Worm (Caenorhabditis elegans): Measurements from ENCODE around the gene pgm-2.

Gene pgm-2

DNA sequence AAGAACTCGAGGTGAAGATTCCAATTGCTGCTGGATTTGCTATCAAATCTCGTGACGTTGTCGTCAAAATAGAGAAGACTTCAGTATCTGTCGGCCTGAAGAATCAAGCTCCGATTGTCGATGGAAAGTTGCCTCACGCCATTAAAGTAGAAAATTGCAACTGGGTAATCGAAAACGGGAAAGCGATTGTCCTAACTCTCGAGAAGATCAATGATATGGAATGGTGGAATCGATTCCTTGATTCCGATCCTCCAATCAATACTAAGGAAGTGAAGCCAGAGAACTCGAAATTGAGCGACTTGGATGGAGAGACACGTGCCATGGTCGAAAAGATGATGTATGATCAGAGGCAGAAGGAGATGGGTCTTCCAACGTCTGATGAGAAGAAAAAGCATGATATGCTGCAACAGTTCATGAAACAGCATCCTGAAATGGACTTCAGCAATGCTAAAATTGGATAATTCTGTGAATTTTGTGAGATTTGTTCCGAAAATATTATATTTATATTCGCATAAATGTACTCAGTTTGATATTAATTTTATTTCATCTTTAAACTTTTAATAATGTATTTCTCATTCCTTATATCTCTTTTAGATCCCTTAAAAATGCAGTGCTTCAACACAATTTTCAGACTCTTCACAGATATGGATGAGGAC, 43.0 kb downstream of the pgm-2 start, which contains the start of gene dro-1:
TSS of gene dro-1 (plus strand) at position 606 of the 656 bp plus-strand sequence.
- TF ChIP-seq tbx-2 (tag; optimal IDR thresholded peaks at IDR 0.05) = no peak
- TF ChIP-seq ceh-19 (GFP tag; optimal IDR thresholded peaks at IDR 0.05) = no peak
- TF ChIP-seq fkh-10 (GFP tag; optimal IDR thresholded peaks at IDR 0.05) = no peak
- TF ChIP-seq dmd-4 (tag; optimal IDR thresholded peaks at IDR 0.05; ENCODE audit: borderline replicate concordance) = no peak
- TF ChIP-seq rnt-1 (tag; optimal IDR thresholded peaks at IDR 0.05) = no peak
- no peak for TF ChIP-seq unc-55 (GFP tag; optimal IDR thresholded peaks at IDR 0.05)
- TF ChIP-seq C08G9.2 (tag; optimal IDR thresholded peaks at IDR 0.05) = no peak
- TF ChIP-seq hlh-15 (tag; optimal IDR thresholded peaks at IDR 0.05) = no peak
- no peak for TF ChIP-seq hlh-30 (tag; optimal IDR thresholded peaks at IDR 0.05; ENCODE audit: insufficient read depth)
- TF ChIP-seq pros-1 (tag; optimal IDR thresholded peaks at IDR 0.05) = no peak

DNA sequence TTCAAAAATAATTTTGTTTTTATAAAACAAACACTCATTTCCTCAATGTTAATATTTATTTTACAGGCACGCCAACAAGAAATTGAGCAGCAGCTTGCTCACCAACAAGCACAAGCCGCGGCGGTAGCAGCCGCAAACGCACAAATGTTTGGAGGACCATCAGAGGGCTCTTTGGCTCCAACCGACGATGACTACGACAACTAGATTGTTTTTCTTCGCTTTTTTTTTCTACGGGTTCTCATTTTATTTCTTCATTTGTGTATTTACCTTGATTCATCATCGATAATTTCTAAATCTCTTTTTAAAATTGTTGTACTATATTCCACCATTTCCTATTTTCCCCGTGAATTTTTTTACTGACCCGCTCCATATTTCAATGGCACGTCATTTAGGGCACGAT, 43.9 kb downstream of the pgm-2 start, which contains the start of gene ife-1:
TSS of gene ife-1 (plus strand) at position 301 of the 400 bp plus-strand sequence.
- TF ChIP-seq dmd-4 (tag; optimal IDR thresholded peaks at IDR 0.05; ENCODE audit: borderline replicate concordance) (no peak), fax-1 (tag; optimal IDR thresholded peaks at IDR 0.05) (no peak), fkh-6 (tag; optimal IDR thresholded peaks at IDR 0.05) (no peak), hlh-15 (tag; optimal IDR thresholded peaks at IDR 0.05) (no peak), unc-86 (tag; optimal IDR thresholded peaks at IDR 0.05) (no peak), madf-2 (tag; optimal IDR thresholded peaks at IDR 0.05) (no peak)

ce11 chrIII:13343562-13344139, 44.5 kb downstream of the pgm-2 start:
- no peak for TF ChIP-seq ceh-31 (tag; optimal IDR thresholded peaks at IDR 0.05)
- TF ChIP-seq hlh-6 (tag; optimal IDR thresholded peaks at IDR 0.05) = no peak
- TF ChIP-seq dve-1 (tag; optimal IDR thresholded peaks at IDR 0.05) = no peak
- TF ChIP-seq nhr-232 (tag; optimal IDR thresholded peaks at IDR 0.05) = no peak
- TF ChIP-seq nfya-1 (tag; optimal IDR thresholded peaks at IDR 0.05) = no peak
- TF ChIP-seq ceh-45 (GFP tag; IDR thresholded peaks at IDR 0.05) = no peak
- TF ChIP-seq sdc-2 (tag; optimal IDR thresholded peaks at IDR 0.05) = no peak
- TF ChIP-seq pros-1 (tag; optimal IDR thresholded peaks at IDR 0.05) = no peak
- no peak for TF ChIP-seq unc-3 (GFP tag; conservative IDR thresholded peaks at IDR 0.05)
- TF ChIP-seq unc-3 (tag; optimal IDR thresholded peaks at IDR 0.05) = no peak

- TF ChIP-seq ttx-3 (tag; optimal IDR thresholded peaks at IDR 0.05) = no peak
- TF ChIP-seq hlh-8 (tag; optimal IDR thresholded peaks at IDR 0.05) = no peak
- TF ChIP-seq elt-2 (tag; optimal IDR thresholded peaks at IDR 0.05) = peak; percentile 49
- TF ChIP-seq dve-1 (tag; optimal IDR thresholded peaks at IDR 0.05) = peak; percentile 11
- TF ChIP-seq ceh-9 (tag; optimal IDR thresholded peaks at IDR 0.05) = no peak
- TF ChIP-seq pax-1 (tag; optimal IDR thresholded peaks at IDR 0.05) = no peak
These were observed 45.5 kb downstream of the pgm-2 start, which contains the start of gene acaa-2 for ce11 chrIII:13344538-13345136. Gene acaa-2, plus strand, starts transcription at chrIII:13344937.

ce11 chrIII:13346785-13347184, 47.6 kb downstream of the pgm-2 start, which contains the start of gene mtm-6:
Gene mtm-6, plus strand, starts transcription at chrIII:13347085.
- TF ChIP-seq hlh-13 (GFP tag; optimal IDR thresholded peaks at IDR 0.05) = no peak
- no peak for TF ChIP-seq fax-1 (tag; optimal IDR thresholded peaks at IDR 0.05)
- TF ChIP-seq K02D7.2 (tag; optimal IDR thresholded peaks at IDR 0.05) = peak; percentile 48
- TF ChIP-seq sox-2 (GFP tag; IDR thresholded peaks at IDR 0.05) = no peak
- TF ChIP-seq K09A11.1 (tag; optimal IDR thresholded peaks at IDR 0.05; ENCODE audit: insufficient read depth) = no peak
